Fruit fly (Drosophila melanogaster) whole organism, embryonic: ENCODE measurements around the gene CG4658.
A peak's percentile ranks its signal among the peaks of the same experiment; 100 is the strongest.

Source experiments
- CG1024 ChIP-seq: fragments of 200-800 bp; sonication (Bioruptor generic); IDR thresholded peaks from 2 replicates; pipeline ENCODE4 v1.3.6; 2022; ENCODE audit warnings: missing biosample characterization, missing genetic modification characterization
- CG10431 ChIP-seq: fragments of 200-800 bp; sonication (Bioruptor generic); optimal IDR thresholded peaks from 3 replicates; lab custom pipeline; 2018; ENCODE audit warnings: missing biosample characterization, mild to moderate bottlenecking, missing genetic modification characterization
- CG1233 ChIP-seq: fragments of 200-800 bp; sonication (Bioruptor generic); optimal IDR thresholded peaks from 4 replicates; lab custom pipeline; 2018; ENCODE audit warnings: missing biosample characterization, mild to moderate bottlenecking, missing genetic modification characterization
- CG12391 ChIP-seq: fragments of 200-800 bp; sonication (Bioruptor generic); optimal IDR thresholded peaks from 3 replicates; lab custom pipeline; 2018; ENCODE audit warnings: missing biosample characterization, mild to moderate bottlenecking, missing genetic modification characterization, moderate library complexity
- CG12769 ChIP-seq: fragments of 200-800 bp; sonication (Bioruptor generic); optimal IDR thresholded peaks from 2 replicates; lab custom pipeline; 2019; ENCODE audit warnings: missing biosample characterization, mild to moderate bottlenecking, missing genetic modification characterization, moderate library complexity
- CG14667 ChIP-seq: fragments of 200-800 bp; sonication (Bioruptor generic); IDR thresholded peaks from 2 replicates; pipeline ENCODE4 v1.3.6; 2022; ENCODE audit warnings: missing biosample characterization, missing genetic modification characterization
- CG17385 ChIP-seq: fragments of 200-800 bp; sonication (Bioruptor generic); optimal IDR thresholded peaks from 3 replicates; lab custom pipeline; 2018; ENCODE audit warnings: missing biosample characterization, mild to moderate bottlenecking, missing genetic modification characterization
- CG17568 ChIP-seq: fragments of 200-800 bp; sonication (Bioruptor generic); optimal IDR thresholded peaks from 2 replicates; lab custom pipeline; 2018; ENCODE audit warnings: missing biosample characterization, mild to moderate bottlenecking, missing genetic modification characterization, moderate library complexity
- CG18011 ChIP-seq: fragments of 200-800 bp; sonication (Bioruptor generic); optimal IDR thresholded peaks from 2 replicates; lab custom pipeline; 2017; ENCODE audit warnings: missing biosample characterization, missing genetic modification characterization, mild to moderate bottlenecking, moderate library complexity, missing genotype
- CG30403 ChIP-seq: fragments of 200-800 bp; sonication (Bioruptor generic); optimal IDR thresholded peaks from 3 replicates; lab custom pipeline; 2016; ENCODE audit warnings: missing biosample characterization, missing genetic modification characterization
- CG31224 ChIP-seq: fragments of 200-800 bp; sonication (Bioruptor generic); IDR thresholded peaks from 2 replicates; pipeline ENCODE4 v1.3.6; 2022; ENCODE audit warnings: missing biosample characterization, missing genetic modification characterization
- CG3838 ChIP-seq: fragments of 200-800 bp; sonication (Bioruptor generic); optimal IDR thresholded peaks from 3 replicates; lab custom pipeline; 2016; ENCODE audit warnings: missing biosample characterization, missing genetic modification characterization
- CG43689 ChIP-seq: fragments of 200-800 bp; sonication (Bioruptor generic); IDR thresholded peaks from 2 replicates; pipeline ENCODE4 v1.3.6; 2022; ENCODE audit warnings: missing biosample characterization, missing genetic modification characterization
- CG4404 ChIP-seq: fragments of 200-800 bp; sonication (Bioruptor generic); IDR thresholded peaks from 2 replicates; pipeline ENCODE4 v1.3.6; 2022; ENCODE audit warnings: missing biosample characterization, missing genetic modification characterization
- CG8944 ChIP-seq: fragments of 200-800 bp; sonication (Bioruptor generic); optimal IDR thresholded peaks from 3 replicates; lab custom pipeline; 2016; ENCODE audit warnings: missing biosample characterization, missing genetic modification characterization
- Dad ChIP-seq: fragments of 200-800 bp; sonication (Bioruptor generic); optimal IDR thresholded peaks from 3 replicates; lab custom pipeline; 2016; ENCODE audit warnings: missing biosample characterization, missing genetic modification characterization
- Dref ChIP-seq: fragments of 200-800 bp; sonication (Bioruptor generic); IDR thresholded peaks from 2 replicates; pipeline ENCODE4 v1.3.6; 2022; ENCODE audit warnings: missing biosample characterization, missing genetic modification characterization
- Ets65A ChIP-seq: fragments of 200-800 bp; sonication (Bioruptor generic); peaks from one replicate; lab custom pipeline; 2016; ENCODE audit warnings: missing biosample characterization, missing genetic modification characterization
- Ets97D ChIP-seq: fragments of 200-800 bp; sonication (Bioruptor generic); optimal IDR thresholded peaks from 3 replicates; lab custom pipeline; 2016; ENCODE audit warnings: missing biosample characterization, missing genetic modification characterization
- H15 ChIP-seq: fragments of 200-800 bp; sonication (Bioruptor generic); IDR thresholded peaks from 3 replicates; pipeline ENCODE4 v1.3.6; 2022; ENCODE audit warnings: missing biosample characterization, missing genetic modification characterization
- Hmx ChIP-seq: fragments of 200-800 bp; sonication (Bioruptor generic); optimal IDR thresholded peaks from 2 replicates; lab custom pipeline; 2016; ENCODE audit warnings: missing biosample characterization, missing genetic modification characterization
- Hr51 ChIP-seq, 2 experiments: fragments of 200-800 bp; sonication (Bioruptor generic); optimal IDR thresholded peaks; 2 replicates in 1 of 2; 3 replicates in 1 of 2; lab custom pipeline; 2016 to 2018; ENCODE audit warnings: missing biosample characterization in 2 of 2, missing genetic modification characterization in 2 of 2, mild to moderate bottlenecking in 1 of 2, moderate library complexity in 1 of 2
- Jarid2 ChIP-seq: fragments of 200-800 bp; sonication (Bioruptor generic); optimal IDR thresholded peaks from 3 replicates; lab custom pipeline; 2017; ENCODE audit warnings: mild to moderate bottlenecking, missing biosample characterization, missing genetic modification reagents, missing genetic modification characterization
- Lpt ChIP-seq: fragments of >200 bp; optimal IDR thresholded peaks from 2 replicates; lab custom pipeline; 2018; ENCODE audit warnings: missing biosample characterization, missing genetic modification characterization
- Med ChIP-seq: fragments of 200-800 bp; sonication (Bioruptor generic); peaks from one replicate; lab custom pipeline; 2016; ENCODE audit warnings: missing biosample characterization, missing genetic modification characterization, mild to moderate bottlenecking, inconsistent platforms, moderate library complexity
- Oaz ChIP-seq: fragments of 200-800 bp; sonication (Bioruptor generic); IDR thresholded peaks from 2 replicates; pipeline ENCODE4 v1.3.6; 2022; ENCODE audit warnings: missing biosample characterization, missing genetic modification characterization
- Opbp ChIP-seq: fragments of 200-800 bp; sonication (Bioruptor generic); IDR thresholded peaks from 3 replicates; pipeline ENCODE4 v1.3.6; 2022; ENCODE audit warnings: missing biosample characterization, missing genetic modification characterization; ENCODE audit not compliant: partially characterized antibody
- Ssrp ChIP-seq: fragments of 200-800 bp; sonication (Bioruptor generic); optimal IDR thresholded peaks from 2 replicates; lab custom pipeline; 2018; ENCODE audit warnings: missing biosample characterization, mild to moderate bottlenecking, missing genetic modification characterization, moderate library complexity
- YL-1 ChIP-seq: fragments of 200-800 bp; sonication (Bioruptor generic); optimal IDR thresholded peaks from 3 replicates; lab custom pipeline; 2017; ENCODE audit warnings: missing biosample characterization, mild to moderate bottlenecking, missing genetic modification characterization
- amos ChIP-seq: fragments of 200-800 bp; sonication (Bioruptor generic); IDR thresholded peaks from 2 replicates; pipeline ENCODE4 v1.3.6; 2022; ENCODE audit warnings: missing biosample characterization, missing genetic modification characterization; ENCODE audit not compliant: partially characterized antibody
- ato ChIP-seq: fragments of 200-800 bp; sonication (Bioruptor generic); IDR thresholded peaks from 2 replicates; pipeline ENCODE4 v1.3.6; 2022; ENCODE audit warnings: missing biosample characterization, missing genetic modification characterization; ENCODE audit not compliant: partially characterized antibody
- bab2 ChIP-seq: fragments of 200-800 bp; sonication (Bioruptor generic); optimal IDR thresholded peaks from 2 replicates; lab custom pipeline; 2016; ENCODE audit warnings: missing biosample characterization, missing genetic modification characterization
- bcd ChIP-seq: fragments of 200-800 bp; sonication (Bioruptor generic); optimal IDR thresholded peaks from 2 replicates; lab custom pipeline; 2017; ENCODE audit warnings: missing biosample characterization, mild to moderate bottlenecking, missing genetic modification characterization
- chif ChIP-seq, 2 experiments: fragments of 200-800 bp; sonication (Bioruptor generic); optimal IDR thresholded peaks; 3 replicates each; lab custom pipeline; 2016; ENCODE audit warnings: missing biosample characterization in 2 of 2, missing genetic modification characterization in 2 of 2
- chm ChIP-seq: fragments of 200-800 bp; sonication (Bioruptor generic); IDR thresholded peaks from 2 replicates; pipeline ENCODE4 v1.3.6; 2022; ENCODE audit warnings: missing biosample characterization, missing genetic modification characterization
- gro ChIP-seq: fragments of 200-800 bp; sonication (Bioruptor generic); optimal IDR thresholded peaks from 2 replicates; lab custom pipeline; 2016; ENCODE audit warnings: missing biosample characterization, missing genetic modification characterization
- gsb-n ChIP-seq: fragments of 200-800 bp; sonication (Bioruptor generic); optimal IDR thresholded peaks from 3 replicates; lab custom pipeline; 2018; ENCODE audit warnings: missing biosample characterization, mild to moderate bottlenecking, missing genetic modification characterization
- klu ChIP-seq: fragments of 200-800 bp; sonication (Bioruptor generic); IDR thresholded peaks from 2 replicates; pipeline ENCODE4 v1.3.6; 2022; ENCODE audit warnings: missing biosample characterization, missing genetic modification characterization
- org-1 ChIP-seq: fragments of 200-800 bp; sonication (Bioruptor generic); optimal IDR thresholded peaks from 2 replicates; lab custom pipeline; 2017; ENCODE audit warnings: missing biosample characterization, missing genetic modification characterization
- sisA ChIP-seq: fragments of 200-800 bp; sonication (Bioruptor generic); IDR thresholded peaks from 2 replicates; pipeline ENCODE4 v1.3.6; 2022; ENCODE audit warnings: missing biosample characterization, missing genetic modification characterization
- slbo ChIP-seq: fragments of 200-800 bp; sonication (Bioruptor generic); IDR thresholded peaks from 2 replicates; pipeline ENCODE4 v1.3.6; 2022; ENCODE audit warnings: missing biosample characterization, missing genetic modification characterization
- sna ChIP-seq: fragments of 200-800 bp; sonication (Bioruptor generic); IDR thresholded peaks from 2 replicates; pipeline ENCODE4 v1.3.6; 2022; ENCODE audit warnings: missing biosample characterization, missing genetic modification characterization; ENCODE audit not compliant: partially characterized antibody
- sr ChIP-seq: fragments of 200-800 bp; sonication (Bioruptor generic); IDR thresholded peaks from 3 replicates; pipeline ENCODE4 v1.3.6; 2022; ENCODE audit warnings: missing biosample characterization, missing genetic modification characterization
- tll ChIP-seq, 2 experiments: fragments of 200-800 bp in 1 of 2; fragments of >200 bp in 1 of 2; sonication (Bioruptor generic) in 1 of 2; optimal IDR thresholded peaks; 2 replicates each; lab custom pipeline; 2017 to 2019; ENCODE audit warnings: missing biosample characterization in 2 of 2, missing genetic modification characterization in 2 of 2, mild to moderate bottlenecking in 1 of 2, moderate library complexity in 1 of 2
- vfl ChIP-seq: fragments of 200-800 bp; sonication (Bioruptor generic); optimal IDR thresholded peaks from 2 replicates; lab custom pipeline; 2016; ENCODE audit warnings: missing biosample characterization, missing genetic modification characterization
- vnd ChIP-seq: fragments of 200-800 bp; sonication (Bioruptor generic); IDR thresholded peaks from 3 replicates; pipeline ENCODE4 v1.3.6; 2022; ENCODE audit warnings: missing biosample characterization, missing genetic modification characterization; ENCODE audit not compliant: partially characterized antibody

Gene CG4658

dm6 chr2L:9954119-9954518, 2.8 kb upstream of the CG4658 start, which contains the start of the genes CG13126 and CG4709 (continued):
- peak in 1 of 2 experiments; percentile 25 for TF ChIP-seq tll (GFP tag; optimal IDR thresholded peaks at IDR 0.05; lab: Kevin White, UChicago)
- peak; percentile 30 for TF ChIP-seq CG8944 (GFP tag; lab: Kevin White, UChicago)
- peak; percentile 86 for TF ChIP-seq org-1
- peak; percentile 64 for TF ChIP-seq CG18011 (GFP tag; lab: Kevin White, UChicago)
- TF ChIP-seq ato (GFP tag; lab: Robert Waterston, UW): no peak
- peak; percentile 90 for TF ChIP-seq Ets65A (GFP tag; lab: Kevin White, UChicago)
- TF ChIP-seq CG12391: peak; percentile 96
- peak; percentile 57 for TF ChIP-seq Dad (GFP tag; lab: Kevin White, UChicago)
- TF ChIP-seq Lpt (GFP tag; lab: Kevin White, UChicago): no peak
- TF ChIP-seq sna (GFP tag; lab: Robert Waterston, UW): no peak
- TF ChIP-seq CG30403 (GFP tag; lab: Kevin White, UChicago): peak; percentile 92
- peak; percentile 0 for TF ChIP-seq gro
- TF ChIP-seq Ssrp (tag; lab: Kevin White, UChicago): peak; percentile 93
- peak; percentile 77 for TF ChIP-seq CG10431 (GFP tag; lab: Kevin White, UChicago)
- peak; percentile 73 for TF ChIP-seq Oaz (GFP tag; lab: Robert Waterston, UW)
- TF ChIP-seq CG1233: peak; percentile 90
- TF ChIP-seq CG17385: peak; percentile 84
- no peak for TF ChIP-seq vnd (GFP tag; lab: Robert Waterston, UW)
- peak; percentile 85 for TF ChIP-seq CG17568 (GFP tag; lab: Kevin White, UChicago)
- peak; percentile 33; the same call in 1 of the 2 replicates for TF ChIP-seq chm
- TF ChIP-seq CG43689: peak; percentile 61; the same call in 1 of the 2 replicates
- peak; percentile 79 for TF ChIP-seq sisA
- TF ChIP-seq sr (GFP tag; lab: Robert Waterston, UW): no peak
- peak; percentile 6 for TF ChIP-seq bab2
- peak; percentile 51 to 91 for TF ChIP-seq Hr51 (GFP tag; optimal IDR thresholded peaks at IDR 0.05; lab: Kevin White, UChicago)
- TF ChIP-seq CG14667 (GFP tag; lab: Robert Waterston, UW): peak; percentile 84
- TF ChIP-seq gsb-n (tag; lab: Kevin White, UChicago): peak; percentile 93
- TF ChIP-seq YL-1 (GFP tag; lab: Kevin White, UChicago): peak; percentile 85
- no peak for TF ChIP-seq CG12769
- no peak for TF ChIP-seq Hmx (GFP tag; lab: Kevin White, UChicago)
- TF ChIP-seq Jarid2: peak; percentile 67
- TF ChIP-seq slbo (GFP tag; lab: Robert Waterston, UW): peak; percentile 93
- TF ChIP-seq vfl: peak; percentile 57
- TF ChIP-seq amos: no peak
- TF ChIP-seq CG4404 (GFP tag; lab: Robert Waterston, UW): peak; percentile 81
- TF ChIP-seq CG3838 (GFP tag; lab: Kevin White, UChicago): peak; percentile 58
- TF ChIP-seq Opbp (GFP tag; lab: Robert Waterston, UW): no peak
- TF ChIP-seq chif (GFP tag; optimal IDR thresholded peaks at IDR 0.05; lab: Kevin White, UChicago): peak in 1 of 2 experiments; percentile 42

dm6 chr2L:9954696-9955095, 2.2 kb upstream of the CG4658 start:
- TF ChIP-seq Med (GFP tag; lab: Kevin White, UChicago) (peak; percentile 55), CG1024 (GFP tag; lab: Robert Waterston, UW) (no peak), Dref (GFP tag; lab: Robert Waterston, UW) (0 out of 2 replicates have a peak, but pooled peaks have one; percentile 28), CG31224 (GFP tag; lab: Robert Waterston, UW) (no peak), klu (GFP tag; lab: Robert Waterston, UW) (no peak), bcd (GFP tag; lab: Kevin White, UChicago) (no peak), Ets97D (GFP tag; lab: Kevin White, UChicago) (no peak), Ets65A (GFP tag; lab: Kevin White, UChicago) (peak; percentile 60), H15 (GFP tag; lab: Robert Waterston, UW) (no peak)
- TF ChIP-seq, all 482 proteins: peak for 3
